Worm (Caenorhabditis elegans): ENCODE measurements around the gene chil-5.

The chil-5 gene

ce11 chrII:9826946-9827345 lies 32.5 kb downstream of the chil-5 start:
- no peak for TF ChIP-seq fos-1 (tag; optimal IDR thresholded peaks at IDR 0.05)
- TF ChIP-seq lin-11 (tag; optimal IDR thresholded peaks at IDR 0.05) = no peak
- TF ChIP-seq mdl-1 (tag; optimal IDR thresholded peaks at IDR 0.05) = no peak
- no peak for TF ChIP-seq blmp-1 (tag; optimal IDR thresholded peaks at IDR 0.05; ENCODE audit: insufficient read depth)
- TF ChIP-seq nhr-6 (tag; optimal IDR thresholded peaks at IDR 0.05) = no peak

All from whole organism, L2 larva.